Fruit fly (Drosophila melanogaster): ENCODE results near the gene sowah.

Gene sowah

DNA sequence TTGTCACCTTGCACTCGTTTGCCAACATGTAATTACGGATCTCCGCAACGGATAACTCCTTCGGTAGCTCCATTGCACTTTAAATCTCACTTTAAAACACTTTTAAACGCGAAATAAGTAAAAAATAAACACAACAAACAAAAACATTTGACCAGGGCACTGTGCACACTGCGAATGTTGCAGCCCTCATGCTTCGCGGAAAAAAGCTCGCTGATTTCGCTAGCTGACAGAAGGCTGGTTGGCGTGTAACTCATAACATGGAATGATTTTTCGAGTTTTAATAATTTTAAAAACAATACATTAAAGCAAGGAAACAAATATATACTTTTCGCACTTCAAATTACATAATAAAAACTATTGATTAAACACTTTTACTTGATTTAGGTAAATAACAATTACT is at the start of gene sowah (continued):
- TF ChIP-seq CG3847 (GFP tag; IDR thresholded peaks at IDR 0.05) (peak; percentile 35; the same call in 1 of the 2 replicates), Kr (GFP tag; optimal IDR thresholded peaks at IDR 0.05) (no peak), CG13123 (GFP tag; optimal IDR thresholded peaks at IDR 0.05) (peak; percentile 9), Myb (GFP tag; optimal IDR thresholded peaks at IDR 0.05) (peak; percentile 55), ro (GFP tag; IDR thresholded peaks at IDR 0.05) (no peak), Scr (GFP tag; IDR thresholded peaks at IDR 0.05; ENCODE audit: partially characterized antibody) (peak; percentile 38; the same call in 1 of the 2 replicates), H15 (GFP tag; IDR thresholded peaks at IDR 0.05) (no peak), Hr3 (GFP tag; optimal IDR thresholded peaks at IDR 0.05) (peak; percentile 24), HLH4C (GFP tag; IDR thresholded peaks at IDR 0.05; ENCODE audit: partially characterized antibody) (0 out of 3 replicates have a peak, but pooled peaks have one; percentile 28), CG17568 (GFP tag; optimal IDR thresholded peaks at IDR 0.05) (no peak), luna (GFP tag; optimal IDR thresholded peaks at IDR 0.05) (no peak), emc (GFP tag; optimal IDR thresholded peaks at IDR 0.05) (peak; percentile 50), nmo (GFP tag; optimal IDR thresholded peaks at IDR 0.05) (peak; percentile 68), otp (GFP tag; IDR thresholded peaks at IDR 0.05) (0 out of 3 replicates have a peak, but pooled peaks have one; percentile 49), gt (GFP tag; IDR thresholded peaks at IDR 0.05) (no peak), hbn (GFP tag; IDR thresholded peaks at IDR 0.05; ENCODE audit: partially characterized antibody) (no peak), Fer3 (tag; optimal IDR thresholded peaks at IDR 0.05) (peak; percentile 38), CG13624 (GFP tag; optimal IDR thresholded peaks at IDR 0.05) (peak; percentile 52), CG34422 (GFP tag; IDR thresholded peaks at IDR 0.05) (peak; percentile 68), CG11695 (GFP tag; IDR thresholded peaks at IDR 0.05) (no peak), CG13287 (GFP tag; IDR thresholded peaks at IDR 0.05; ENCODE audit: partially characterized antibody) (peak; percentile 43; the same call in 1 of the 2 replicates), D19A (tag; optimal IDR thresholded peaks at IDR 0.05) (peak; percentile 33), vfl (GFP tag; optimal IDR thresholded peaks at IDR 0.05) (peak; percentile 30), gsb-n (tag; optimal IDR thresholded peaks at IDR 0.05) (no peak), caup (GFP tag; optimal IDR thresholded peaks at IDR 0.05; ENCODE audit: severe bottlenecking) (peak; percentile 39), Gug (GFP tag; IDR thresholded peaks at IDR 0.05) (peak; percentile 74), org-1 (GFP tag; optimal IDR thresholded peaks at IDR 0.05) (no peak), unc-4 (GFP tag; IDR thresholded peaks at IDR 0.05; ENCODE audit: partially characterized antibody) (no peak), Awh (GFP tag; IDR thresholded peaks at IDR 0.05) (no peak), CG12219 (GFP tag; optimal IDR thresholded peaks at IDR 0.05) (no peak), CG9437 (GFP tag; optimal IDR thresholded peaks at IDR 0.05) (no peak), Hand (GFP tag; optimal IDR thresholded peaks at IDR 0.05) (no peak), wdn (GFP tag; IDR thresholded peaks at IDR 0.05) (no peak), Dp (GFP tag; optimal IDR thresholded peaks at IDR 0.05) (peak; percentile 47), Nf-YB (GFP tag; optimal IDR thresholded peaks at IDR 0.05) (peak; percentile 48), CG3281 (GFP tag; optimal IDR thresholded peaks at IDR 0.05) (peak; percentile 71), BEAF-32 (GFP tag; optimal IDR thresholded peaks at IDR 0.05) (peak; percentile 36), dmrt11E (tag; optimal IDR thresholded peaks at IDR 0.05) (peak; percentile 28), CG17328 (GFP tag; IDR thresholded peaks at IDR 0.05) (0 out of 2 replicates have a peak, but pooled peaks have one; percentile 12), CG8924 (tag; optimal IDR thresholded peaks at IDR 0.05) (peak; percentile 45), Xrp1 (GFP tag; IDR thresholded peaks at IDR 0.05) (peak; percentile 48; the same call in 1 of the 2 replicates), az2 (GFP tag; optimal IDR thresholded peaks at IDR 0.05) (peak; percentile 5), CG1024 (GFP tag; IDR thresholded peaks at IDR 0.05) (peak; percentile 55), slou (GFP tag; optimal IDR thresholded peaks at IDR 0.05) (no peak), Dll (GFP tag; IDR thresholded peaks at IDR 0.05; ENCODE audit: partially characterized antibody) (0 out of 4 replicates have a peak, but pooled peaks have one; percentile 22), zen (tag; optimal IDR thresholded peaks at IDR 0.05) (peak; percentile 51), grau (tag; optimal IDR thresholded peaks at IDR 0.05) (peak; percentile 47), Optix (GFP tag; IDR thresholded peaks at IDR 0.05) (peak; percentile 23; the same call in 1 of the 3 replicates), ara (GFP tag; IDR thresholded peaks at IDR 0.05) (0 out of 2 replicates have a peak, but pooled peaks have one; percentile 28), CG30403 (GFP tag; optimal IDR thresholded peaks at IDR 0.05) (peak; percentile 4)
